Worm (Caenorhabditis elegans) whole organism, midembryonic: ENCODE results near the gene ttn-1.

Experiments
- med-1 ChIP-seq: sonication (generic microtip); optimal IDR thresholded peaks from 2 replicates; lab custom pipeline; 2017; ENCODE audit warnings: missing genetic modification characterization, mild to moderate bottlenecking, missing compliant biosample characterization, antibody characterized with exemption, missing genetic modification reagents; ENCODE audit not compliant: insufficient read depth
- ref-1 ChIP-seq: fragments of 200-800 bp; sonication (Bioruptor generic); conservative IDR thresholded peaks from 2 replicates; pipeline ENCODE4 v1.3.6; 2022; ENCODE audit warnings: missing genetic modification reagents, missing genetic modification characterization, missing compliant biosample characterization
- ztf-23 ChIP-seq: fragments of 200-800 bp; sonication (Bioruptor generic); IDR thresholded peaks from 2 replicates; pipeline ENCODE4 v1.3.6; 2022; ENCODE audit warnings: missing genetic modification reagents, missing genetic modification characterization, missing compliant biosample characterization

DNA sequence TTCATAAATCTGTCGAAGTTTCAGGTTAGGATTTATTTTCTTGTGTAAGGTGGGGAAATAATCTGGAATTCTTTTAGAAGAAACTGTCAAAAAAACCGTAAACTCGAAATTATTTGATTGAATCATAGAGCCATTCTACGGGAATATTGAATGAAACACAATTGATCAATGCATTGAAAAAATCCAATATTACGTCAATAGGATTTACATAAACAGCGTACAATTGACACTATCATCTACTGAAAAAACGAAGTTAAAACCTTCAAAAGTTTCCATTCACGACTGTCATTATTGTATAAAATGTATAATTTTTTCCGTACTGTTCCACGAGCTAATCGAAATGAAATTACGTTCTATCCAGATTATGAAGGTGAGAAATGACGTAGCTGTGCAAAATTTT lies 6.2 kb upstream of the ttn-1 start, which contains the start of gene rme-1:
- TF ChIP-seq ref-1 (GFP tag; lab: Robert Waterston, UW) (no peak), ztf-23 (no peak), med-1 (GFP tag; lab: Kevin White, UChicago) (no peak)
